Worm (Caenorhabditis elegans) whole organism, L4 larva: ENCODE data around the gene F19G12.1.
"Not testable (repeated sequence)": the region's sequence is repeated elsewhere in the genome, so short reads cannot be mapped to it uniquely, and the experiment has no call there.

Experiments used
- F37D6.2 ChIP-seq: sonication (generic microtip); optimal IDR thresholded peaks from 2 replicates; lab custom pipeline; 2016; ENCODE audit warnings: mild to moderate bottlenecking, missing genetic modification characterization, missing compliant biosample characterization
- F44E2.7 ChIP-seq: fragments of 200-800 bp; sonication (Bioruptor generic); IDR thresholded peaks from 2 replicates; pipeline ENCODE4 v2.1.2; 2022; ENCODE audit warnings: missing genetic modification characterization, missing compliant biosample characterization
- Y75B8A.6 ChIP-seq: fragments of 200-800 bp; sonication (Bioruptor generic); IDR thresholded peaks from 2 replicates; pipeline ENCODE4 v1.3.6; 2022; ENCODE audit warnings: missing genetic modification reagents, missing genetic modification characterization, missing compliant biosample characterization
- ZK337.2 ChIP-seq: fragments of 200-800 bp; sonication (Bioruptor generic); IDR thresholded peaks from 2 replicates; pipeline ENCODE4 v1.3.6; 2022; ENCODE audit warnings: missing genetic modification reagents, missing genetic modification characterization, missing compliant biosample characterization
- aha-1 ChIP-seq: fragments of 150-350 bp; peaks from one replicate; lab custom pipeline; 2014; ENCODE audit warnings: missing biosample characterization, missing genetic modification characterization
- aly-2 ChIP-seq: sonication (generic microtip); optimal IDR thresholded peaks from 2 replicates; lab custom pipeline; 2018; ENCODE audit warnings: missing biosample characterization, missing genetic modification characterization
- arid-1 ChIP-seq: fragments of 200-800 bp; sonication (Bioruptor generic); conservative IDR thresholded peaks from 2 replicates; pipeline ENCODE4 v1.3.6; 2022; ENCODE audit warnings: missing genetic modification reagents, missing genetic modification characterization, missing compliant biosample characterization
- ctbp-1 ChIP-seq: fragments of 200-800 bp; sonication (Bioruptor generic); IDR thresholded peaks from 2 replicates; pipeline ENCODE4 v1.3.6; 2022; ENCODE audit warnings: missing genetic modification reagents, missing genetic modification characterization, missing compliant biosample characterization
- daf-12 ChIP-seq: fragments of 150-350 bp; optimal IDR thresholded peaks from 2 replicates; lab custom pipeline; 2014; ENCODE audit warnings: missing biosample characterization, missing genetic modification reagents, missing genetic modification characterization
- daf-19 ChIP-seq: fragments of 200-800 bp; sonication (Bioruptor generic); conservative IDR thresholded peaks from 2 replicates; pipeline ENCODE4 v1.3.6; 2022; ENCODE audit warnings: missing genetic modification characterization, missing compliant biosample characterization
- dmd-8 ChIP-seq: fragments of 200-800 bp; sonication (Bioruptor generic); IDR thresholded peaks from 2 replicates; pipeline ENCODE4 v1.3.6; 2022; ENCODE audit warnings: missing genetic modification characterization, missing compliant biosample characterization
- dmd-9 ChIP-seq: fragments of 200-800 bp; sonication (Bioruptor generic); IDR thresholded peaks from 2 replicates; pipeline ENCODE4 v1.3.6; 2022; ENCODE audit warnings: missing genetic modification reagents, missing genetic modification characterization, missing compliant biosample characterization
- dpl-1 ChIP-seq: fragments of 150-350 bp; optimal IDR thresholded peaks from 2 replicates; lab custom pipeline; 2014; ENCODE audit warnings: missing biosample characterization, missing genetic modification reagents, missing genetic modification characterization
- duxl-1 ChIP-seq: sonication (generic microtip); optimal IDR thresholded peaks from 2 replicates; lab custom pipeline; 2016; ENCODE audit warnings: mild to moderate bottlenecking, missing genetic modification characterization, moderate library complexity, missing compliant biosample characterization; ENCODE audit not compliant: poor library complexity
- fkh-10 ChIP-seq: fragments of 150-350 bp; optimal IDR thresholded peaks from 2 replicates; lab custom pipeline; 2014; ENCODE audit warnings: missing biosample characterization, missing genetic modification reagents, missing genetic modification characterization
- fos-1 ChIP-seq: fragments of 150-350 bp; optimal IDR thresholded peaks from 2 replicates; lab custom pipeline; 2014; ENCODE audit warnings: missing biosample characterization, missing genetic modification characterization
- hif-1 ChIP-seq, 2 experiments: sonication (generic microtip); optimal IDR thresholded peaks; 2 replicates each; lab custom pipeline; 2016 to 2017; ENCODE audit warnings: missing compliant biosample characterization in 2 of 2, missing genetic modification characterization in 2 of 2, missing genetic modification reagents in 2 of 2, missing genotype in 2 of 2, mild to moderate bottlenecking in 1 of 2
- lin-15B ChIP-seq: fragments of 150-350 bp; sonication (generic microtip); optimal IDR thresholded peaks from 3 replicates; lab custom pipeline; 2014; ENCODE audit warnings: missing biosample characterization, missing genetic modification characterization
- lsy-2 ChIP-seq, 2 experiments: fragments of 150-350 bp in 1 of 2; sonication (generic microtip) in 1 of 2; optimal IDR thresholded peaks; 2 replicates each; lab custom pipeline; 2014 to 2017; ENCODE audit warnings: missing biosample characterization in 2 of 2, missing genetic modification characterization in 2 of 2
- mdl-1 ChIP-seq, 2 experiments: fragments of 150-350 bp in 1 of 2; sonication (generic microtip) in 1 of 2; optimal IDR thresholded peaks; 2 replicates each; lab custom pipeline; 2014 to 2017; ENCODE audit warnings: missing biosample characterization in 2 of 2, missing genetic modification characterization in 2 of 2
- mes-2 ChIP-seq: sonication (generic microtip); optimal IDR thresholded peaks from 2 replicates; lab custom pipeline; 2016; ENCODE audit warnings: missing genotype, mild to moderate bottlenecking, missing genetic modification characterization, missing compliant biosample characterization; ENCODE audit not compliant: poor library complexity, severe bottlenecking
- mxl-2 ChIP-seq: fragments of 200-800 bp; sonication (Bioruptor generic); conservative IDR thresholded peaks from 2 replicates; pipeline ENCODE4 v1.3.6; 2022; ENCODE audit warnings: missing genetic modification reagents, missing genetic modification characterization, missing compliant biosample characterization
- nhr-10 ChIP-seq: fragments of 150-350 bp; optimal IDR thresholded peaks from 2 replicates; lab custom pipeline; 2014; ENCODE audit warnings: missing biosample characterization, missing genetic modification characterization
- nhr-102 ChIP-seq: sonication (generic microtip); optimal IDR thresholded peaks from 2 replicates; lab custom pipeline; 2016; ENCODE audit warnings: mild to moderate bottlenecking, missing genetic modification characterization, moderate library complexity, missing compliant biosample characterization
- nhr-77 ChIP-seq: fragments of 150-350 bp; optimal IDR thresholded peaks from 2 replicates; lab custom pipeline; 2014; ENCODE audit warnings: missing biosample characterization, missing genetic modification characterization
- pha-4 ChIP-seq, 2 experiments: fragments of 150-350 bp in 1 of 2; fragments of 200-800 bp in 1 of 2; sonication (Bioruptor generic) in 1 of 2; IDR thresholded peaks in 1 of 2; optimal IDR thresholded peaks in 1 of 2; 2 replicates each; pipeline versions ENCODE4 v1.3.6 to Lab custom; 2014 to 2022; ENCODE audit warnings: missing genetic modification characterization in 2 of 2, missing genetic modification reagents in 2 of 2, missing biosample characterization in 1 of 2, missing compliant biosample characterization in 1 of 2
- pqm-1 ChIP-seq: sonication (generic microtip); optimal IDR thresholded peaks from 2 replicates; lab custom pipeline; 2017; ENCODE audit warnings: missing biosample characterization, missing genetic modification characterization
- rbr-2 ChIP-seq: sonication (generic microtip); optimal IDR thresholded peaks from 2 replicates; lab custom pipeline; 2016; ENCODE audit warnings: missing genotype, missing genetic modification characterization, missing compliant biosample characterization
- saeg-2 ChIP-seq: fragments of 200-800 bp; sonication (Bioruptor generic); IDR thresholded peaks from 2 replicates; pipeline ENCODE4 v1.3.6; 2022; ENCODE audit warnings: missing genetic modification reagents, missing genetic modification characterization, missing compliant biosample characterization
- set-16 ChIP-seq: fragments of 200-800 bp; sonication (Bioruptor generic); IDR thresholded peaks from 2 replicates; pipeline ENCODE4 v1.3.6; 2022; ENCODE audit warnings: missing genetic modification reagents, missing genetic modification characterization, missing compliant biosample characterization
- skn-1 ChIP-seq: fragments of 150-350 bp; optimal IDR thresholded peaks from 2 replicates; lab custom pipeline; 2014; ENCODE audit warnings: missing biosample characterization, missing genetic modification characterization
- snpc-4 ChIP-seq: fragments of 150-350 bp; optimal IDR thresholded peaks from 2 replicates; lab custom pipeline; 2014; ENCODE audit warnings: missing biosample characterization, missing genetic modification characterization
- tag-97 ChIP-seq: fragments of 200-800 bp; sonication (Bioruptor generic); IDR thresholded peaks from 2 replicates; pipeline ENCODE4 v1.3.6; 2022; ENCODE audit warnings: missing genetic modification characterization, missing compliant biosample characterization
- unc-130 ChIP-seq: sonication (generic microtip); optimal IDR thresholded peaks from 2 replicates; lab custom pipeline; 2016; ENCODE audit warnings: missing genetic modification reagents, missing genetic modification characterization, missing compliant biosample characterization
- unc-39 ChIP-seq: sonication (generic microtip); optimal IDR thresholded peaks from 2 replicates; lab custom pipeline; 2017; ENCODE audit warnings: missing biosample characterization, missing genetic modification characterization
- unc-62 ChIP-seq, 3 experiments: fragments of 150-350 bp in 1 of 3; sonication (generic microtip); optimal IDR thresholded peaks in 2 of 3; peaks in 1 of 3; 1 replicate in 1 of 3; 2 replicates in 2 of 3; lab custom pipeline; 2014 to 2017; ENCODE audit warnings: missing biosample characterization in 3 of 3, missing genetic modification characterization in 3 of 3, missing genetic modification reagents in 3 of 3, missing genotype in 1 of 3
- zag-1 ChIP-seq: fragments of 150-350 bp; optimal IDR thresholded peaks from 2 replicates; lab custom pipeline; 2014; ENCODE audit warnings: missing biosample characterization, missing genetic modification characterization
- ztf-7 ChIP-seq: fragments of 150-350 bp; optimal IDR thresholded peaks from 2 replicates; lab custom pipeline; 2014; ENCODE audit warnings: missing biosample characterization, missing genetic modification characterization

F19G12.1 gene

DNA sequence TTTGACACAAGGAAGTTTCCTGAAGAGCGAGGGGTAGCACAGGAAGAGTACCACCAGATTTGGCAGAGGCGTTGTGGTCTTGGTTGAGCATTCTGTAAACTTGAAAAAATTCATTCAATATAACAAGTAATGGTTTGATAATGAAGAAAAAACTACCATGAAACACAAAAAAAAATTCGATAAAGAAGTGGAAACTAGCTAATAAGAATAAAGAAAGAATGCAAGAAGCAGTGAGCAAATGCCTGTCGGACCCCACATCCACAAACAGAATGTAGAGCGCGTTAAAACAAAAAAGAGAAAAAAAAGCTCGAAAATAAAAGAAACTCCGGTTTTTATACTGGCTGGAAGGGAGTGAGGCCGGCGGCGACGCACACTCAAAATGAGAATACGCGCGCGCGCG is 33.3 kb upstream of the F19G12.1 start, which contains the start of gene H39E20.1:
Gene H39E20.1, minus strand, starts transcription at position 101 of the 400 bp plus-strand sequence.
- TF ChIP-seq dpl-1 (GFP tag; lab: Kevin White, UChicago), result no peak
- TF ChIP-seq aha-1 (tag; lab: Kevin White, UChicago), result no peak
- no peak for TF ChIP-seq pqm-1 (tag; lab: Kevin White, UChicago)
- no peak for TF ChIP-seq duxl-1 (tag; lab: Kevin White, UChicago)
- no peak for TF ChIP-seq mes-2 (tag; lab: Kevin White, UChicago)
- no peak for TF ChIP-seq rbr-2
- TF ChIP-seq, all 104 proteins: peak for 0

DNA sequence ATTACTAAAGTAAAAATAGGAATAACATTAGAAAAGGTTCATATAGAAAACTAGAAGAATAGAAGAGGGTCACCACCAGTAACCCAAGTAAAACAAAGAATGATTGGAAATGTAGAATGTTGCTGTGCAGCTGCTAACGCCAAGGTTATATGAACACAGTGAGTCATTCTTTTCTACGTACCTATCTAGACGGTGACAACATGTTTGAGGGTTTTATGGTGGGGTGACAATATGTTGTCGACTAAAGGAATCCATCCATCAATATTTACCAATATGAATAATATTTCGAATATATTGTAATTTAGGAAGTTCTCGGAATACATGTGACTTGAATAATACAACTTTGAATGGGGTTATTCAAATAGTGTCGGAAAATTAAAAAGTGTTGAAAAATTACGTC is 29.5 kb upstream of the F19G12.1 start, which contains the start of gene ZK402.5:
Gene ZK402.5, minus strand, starts transcription at position 101 of the 400 bp plus-strand sequence.
- TF ChIP-seq nhr-10 (tag; lab: Kevin White, UChicago), result no peak
- no peak for TF ChIP-seq ZK337.2 (GFP tag; lab: Robert Waterston, UW)
- no peak for TF ChIP-seq dmd-8 (GFP tag; lab: Robert Waterston, UW)
- no peak for TF ChIP-seq unc-130
- no peak for TF ChIP-seq nhr-102
- no peak for TF ChIP-seq set-16 (GFP tag; lab: Robert Waterston, UW)

DNA sequence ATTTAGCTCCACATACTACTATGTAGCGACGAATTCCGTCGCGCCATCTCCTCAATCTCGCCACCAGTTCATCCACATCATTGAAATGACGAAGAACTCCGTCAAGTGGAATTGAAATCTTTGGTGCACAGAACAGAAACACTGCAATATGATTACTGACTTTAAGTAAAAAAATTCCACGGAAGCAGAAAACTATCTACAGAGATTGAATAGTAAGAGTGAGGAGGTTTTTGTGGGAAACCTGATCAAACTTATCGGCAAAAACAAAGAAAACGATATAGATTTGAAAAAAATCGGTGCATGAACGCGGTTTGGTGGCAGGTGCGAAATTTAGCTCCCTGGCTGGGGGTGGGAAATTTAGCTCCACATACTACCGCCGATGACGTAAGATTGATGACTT is 27.4 kb upstream of the F19G12.1 start, which contains the start of gene ZK402.2:
Gene ZK402.2, plus strand, starts transcription at position 301 of the 400 bp plus-strand sequence.
- not testable (repeated sequence) for TF ChIP-seq daf-19 (GFP tag; lab: Robert Waterston, UW); mdl-1 (tag; optimal IDR thresholded peaks at IDR 0.05; lab: Kevin White, UChicago); pha-4 (GFP tag; IDR thresholded peaks at IDR 0.05; lab: Robert Waterston, UW); pha-4 (tag; optimal IDR thresholded peaks at IDR 0.05; lab: Kevin White, UChicago)

DNA sequence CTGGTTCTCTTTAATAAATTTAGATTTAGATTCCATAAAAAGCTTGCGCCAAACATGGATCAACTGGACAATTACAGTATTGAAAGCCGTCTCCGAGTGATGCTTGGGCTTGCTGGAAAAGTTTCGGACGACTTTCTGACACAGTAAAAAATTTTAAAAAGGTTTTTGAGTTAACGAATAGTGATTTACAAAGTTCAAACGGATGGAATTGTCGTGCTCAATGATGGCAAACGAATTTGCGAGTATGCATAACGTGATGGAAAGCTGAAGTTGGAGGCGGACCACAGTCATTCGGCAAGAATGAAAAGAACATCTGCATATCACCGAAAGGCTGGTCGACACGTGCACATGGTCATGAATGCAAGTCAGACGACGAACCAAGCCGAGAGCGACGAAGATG is 26.8 kb upstream of the F19G12.1 start, which contains the start of gene ZK402.1:
Gene ZK402.1, plus strand, starts transcription at position 301 of the 400 bp plus-strand sequence.
- not testable (repeated sequence) for TF ChIP-seq lsy-2 (tag; optimal IDR thresholded peaks at IDR 0.05; lab: Kevin White, UChicago); unc-39; ztf-7 (tag; lab: Kevin White, UChicago)

DNA sequence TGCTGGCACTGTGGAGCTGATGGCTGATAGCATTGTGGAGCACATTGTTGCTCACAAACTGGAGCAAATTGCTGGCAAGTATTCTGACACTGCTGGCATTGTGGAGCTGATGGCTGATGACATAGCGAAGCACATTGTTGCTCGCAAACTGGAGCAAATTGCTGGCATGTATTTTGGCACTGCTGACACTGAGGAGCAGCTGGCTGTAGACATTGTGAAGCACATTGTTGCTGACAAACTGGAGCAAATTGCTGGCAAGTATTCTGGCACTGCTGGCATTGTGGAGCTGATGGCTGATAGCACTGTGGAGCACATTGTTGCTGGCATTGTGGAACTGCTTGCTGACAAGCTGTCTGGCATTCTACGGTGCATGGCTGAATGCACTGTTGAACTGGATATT is 21.6 kb upstream of the F19G12.1 start:
- no peak for TF ChIP-seq hif-1 (tag; optimal IDR thresholded peaks at IDR 0.05; lab: Kevin White, UChicago)
- TF ChIP-seq aha-1 (tag; lab: Kevin White, UChicago), result peak; percentile 91

DNA sequence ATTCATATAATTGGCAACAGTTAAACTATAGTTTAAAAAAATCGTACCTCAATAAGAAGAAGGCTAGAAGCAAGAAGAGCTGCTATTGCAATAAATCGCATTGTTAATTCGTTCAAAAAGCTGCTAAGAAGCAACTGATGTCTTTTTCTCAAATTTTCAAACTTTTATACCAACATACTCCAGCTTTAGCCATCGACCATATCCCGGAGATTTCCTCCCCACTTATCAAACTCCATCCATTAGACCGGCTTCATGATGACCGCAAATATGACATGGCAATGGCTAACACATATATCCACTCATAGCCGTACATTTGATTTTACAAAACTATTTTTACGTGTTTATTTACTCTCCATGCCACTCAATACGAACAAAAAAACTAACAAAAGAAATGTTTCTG is 20.3 kb upstream of the F19G12.1 start, which contains the start of gene abu-2:
Gene abu-2, minus strand, starts transcription at position 101 of the 400 bp plus-strand sequence.
- TF ChIP-seq saeg-2 (GFP tag; lab: Robert Waterston, UW) (no peak), snpc-4 (tag; lab: Kevin White, UChicago) (no peak), dmd-9 (GFP tag; lab: Robert Waterston, UW) (no peak), fos-1 (tag; lab: Kevin White, UChicago) (no peak), lin-15B (tag; lab: Kevin White, UChicago) (no peak), mxl-2 (GFP tag; lab: Robert Waterston, UW) (no peak), daf-12 (tag; lab: Kevin White, UChicago) (no peak), ctbp-1 (no peak), unc-62 (GFP tag; optimal IDR thresholded peaks at IDR 0.05 in 1 of 2; lab: Kevin White, UChicago) (no peak), unc-62 (tag; optimal IDR thresholded peaks at IDR 0.05; lab: Kevin White, UChicago) (no peak), nhr-77 (no peak), tag-97 (GFP tag; lab: Robert Waterston, UW) (no peak), arid-1 (GFP tag; lab: Robert Waterston, UW) (no peak), zag-1 (tag; lab: Kevin White, UChicago) (no peak), unc-39 (no peak), Y75B8A.6 (GFP tag; lab: Robert Waterston, UW) (no peak), F44E2.7 (GFP tag; lab: Robert Waterston, UW) (no peak), aly-2 (tag; lab: Kevin White, UChicago) (no peak), skn-1 (tag; lab: Kevin White, UChicago) (no peak), F37D6.2 (tag; lab: Kevin White, UChicago) (no peak), fkh-10 (no peak)
- TF ChIP-seq, all 104 proteins: peak for 0
